Fruit fly (Drosophila melanogaster) S2 (cell line): ENCODE results near the gene dsd.

Source experiments
- CG8478 ChIP-seq: fragments of >200 bp; optimal IDR thresholded peaks from 2 replicates; lab custom pipeline; 2018
- CTCF ChIP-seq, 2 experiments: fragments of >200 bp; optimal IDR thresholded peaks; 2 replicates each; lab custom pipeline; 2018

The dsd gene

DNA sequence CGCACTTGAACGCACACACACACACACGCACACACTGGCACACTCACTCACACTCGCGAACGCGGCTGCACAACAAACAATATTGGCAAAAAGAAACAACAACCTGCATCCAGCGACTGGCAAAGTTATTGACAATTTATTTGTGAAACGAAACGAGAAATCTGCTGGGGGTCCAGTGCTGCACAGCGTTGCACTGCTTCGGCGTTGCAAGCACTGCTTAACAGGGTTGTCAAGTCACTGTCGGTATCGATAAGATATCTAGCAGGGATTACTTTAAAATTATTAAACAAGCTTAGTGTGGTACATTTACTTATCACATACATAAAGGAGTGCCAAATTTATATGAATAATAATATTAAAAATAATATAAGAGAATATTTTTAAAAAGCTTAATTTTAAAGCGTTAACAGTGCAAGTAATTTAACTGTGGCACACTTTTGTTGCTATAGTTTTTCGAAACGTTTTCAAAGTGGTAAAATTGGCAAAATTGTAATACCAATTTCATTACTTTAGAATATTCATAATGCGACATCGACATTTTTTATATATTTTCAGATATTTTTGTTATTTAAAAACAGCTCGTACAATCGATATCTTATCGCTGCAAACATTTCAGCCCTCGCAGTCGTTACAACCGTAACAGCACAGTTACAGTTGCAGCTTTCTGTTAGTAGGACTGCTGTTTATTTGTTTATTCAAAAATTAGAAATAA is at the start of gene dsd, which contains the start of gene Tusp:
Gene dsd (minus strand): TSS at position 179 of the 712 bp plus-strand sequence.
Gene Tusp (plus strand): TSS at position 662 of the 712 bp plus-strand sequence.
- TF ChIP-seq CG8478 (no peak), CTCF (optimal IDR thresholded peaks at IDR 0.05; lab: Kevin White, UChicago) (no peak)

- no peak for TF ChIP-seq CG8478
- TF ChIP-seq CTCF (optimal IDR thresholded peaks at IDR 0.05; lab: Kevin White, UChicago) = no peak
These were observed 47.9 kb upstream of the dsd start for dm6 chr3R:27655109-27655508.

DNA sequence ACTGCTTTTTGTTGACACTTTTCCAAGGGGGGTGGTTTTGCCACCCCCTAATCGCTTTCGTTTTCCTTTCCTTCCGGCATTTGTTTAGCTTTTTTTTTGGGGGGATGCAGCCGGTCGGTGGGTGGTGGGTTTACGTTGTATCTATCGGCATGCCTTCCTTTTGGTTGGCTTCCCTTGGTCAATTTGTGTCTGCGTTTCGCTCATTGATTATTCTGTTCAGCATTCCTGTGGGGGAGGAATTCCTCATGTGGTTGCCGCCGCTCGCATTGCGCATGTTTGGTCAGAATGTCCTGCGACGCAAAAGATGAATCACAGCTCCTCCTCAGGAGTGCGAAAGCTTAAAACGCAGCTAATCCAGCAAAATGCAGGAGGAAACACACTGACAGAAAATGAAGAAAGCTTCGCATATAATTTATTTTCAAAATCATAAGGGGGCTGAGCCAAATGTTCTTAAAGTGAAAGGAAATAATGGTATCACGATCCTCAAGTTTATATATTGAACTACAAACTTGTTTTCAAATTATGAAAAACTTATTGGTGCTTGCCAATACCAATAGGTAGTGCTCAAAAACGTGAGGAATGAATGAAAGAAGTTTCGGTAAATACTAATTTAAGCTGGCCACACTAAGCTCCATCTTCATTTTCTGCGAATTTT is 45.1 kb upstream of the dsd start, which contains the start of gene RpS10a:
Gene RpS10a (plus strand): TSS at position 605 of the 655 bp plus-strand sequence.
- TF ChIP-seq CG8478 (no peak), CTCF (optimal IDR thresholded peaks at IDR 0.05; lab: Kevin White, UChicago) (no peak)

dm6 chr3R:27651710-27652109 is 44.5 kb upstream of the dsd start:
- TF ChIP-seq CTCF (optimal IDR thresholded peaks at IDR 0.05; lab: Kevin White, UChicago) (peak in 1 of 2 experiments; percentile 44), CG8478 (no peak)

dm6 chr3R:27647817-27648216 is 40.6 kb upstream of the dsd start:
- TF ChIP-seq CG8478 (no peak), CTCF (optimal IDR thresholded peaks at IDR 0.05; lab: Kevin White, UChicago) (no peak)

DNA sequence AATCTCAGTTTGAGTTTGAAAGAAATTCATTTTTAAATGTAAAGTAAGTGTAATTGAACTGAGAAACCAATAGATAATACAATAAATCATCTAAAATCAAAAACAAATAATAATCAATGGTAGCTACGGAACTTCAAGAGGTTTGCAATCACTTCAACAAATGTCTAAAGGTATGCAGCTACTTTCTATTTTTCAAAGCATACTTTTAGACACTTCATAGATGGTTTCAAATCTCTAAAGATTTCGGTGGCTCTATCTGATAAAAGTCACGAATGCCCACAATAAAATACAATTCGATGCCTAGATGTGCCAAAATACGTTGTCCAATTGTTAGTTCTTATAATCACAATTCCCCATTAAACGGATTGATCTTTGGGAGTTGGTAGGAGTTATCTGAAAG is 35.9 kb upstream of the dsd start:
- TF ChIP-seq CTCF (optimal IDR thresholded peaks at IDR 0.05; lab: Kevin White, UChicago) (no peak), CG8478 (no peak)

- no peak for TF ChIP-seq CTCF (optimal IDR thresholded peaks at IDR 0.05; lab: Kevin White, UChicago)
- TF ChIP-seq CG8478 = no peak
These were observed 30.2 kb upstream of the dsd start for dm6 chr3R:27637264-27637860.

DNA sequence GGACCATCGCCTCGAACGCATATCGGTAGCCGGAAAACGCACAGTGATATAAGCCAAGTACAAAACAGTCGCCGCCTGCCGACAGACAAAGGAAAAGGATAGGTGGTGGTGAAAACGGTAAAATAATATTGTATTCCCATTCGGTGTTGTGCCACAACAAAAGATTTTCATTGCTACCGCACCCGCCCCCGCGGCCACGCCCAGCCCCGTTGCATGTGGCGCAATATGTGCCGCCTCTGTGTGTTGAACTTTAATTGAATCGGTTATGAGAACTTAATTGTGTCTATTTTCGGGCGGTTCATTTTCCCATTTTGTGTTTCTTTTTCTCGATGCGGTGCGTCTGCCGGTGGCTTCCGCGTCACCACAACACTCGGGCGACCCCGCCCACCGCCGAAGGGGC is 29.5 kb upstream of the dsd start:
- no peak for TF ChIP-seq CTCF (optimal IDR thresholded peaks at IDR 0.05; lab: Kevin White, UChicago)
- no peak for TF ChIP-seq CG8478

DNA sequence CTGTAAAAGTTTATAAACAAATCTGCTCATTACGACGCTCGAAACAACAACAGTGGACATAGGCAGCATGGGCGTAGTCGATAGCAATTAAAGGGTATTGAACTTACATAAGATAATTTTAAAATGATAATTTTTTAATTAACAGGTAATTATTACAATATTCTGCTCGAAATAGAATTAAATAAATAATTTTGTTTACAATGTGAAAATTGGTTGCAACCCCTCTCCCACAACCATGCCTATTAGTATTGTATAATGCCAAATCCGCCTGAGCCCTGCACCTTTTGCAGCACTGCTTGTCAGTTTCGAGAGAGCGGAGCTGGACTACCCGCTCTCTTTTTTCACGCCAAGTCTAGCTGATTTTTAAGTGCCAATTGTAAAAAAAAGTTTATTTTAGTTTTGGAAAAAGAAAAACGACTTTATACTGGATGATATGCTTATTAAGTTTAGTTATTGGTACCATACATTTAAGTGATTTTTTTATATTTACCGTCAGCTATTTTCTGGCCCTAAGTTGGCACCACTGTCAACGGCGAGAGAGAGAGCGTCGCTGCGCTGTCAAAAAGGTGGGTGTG is 28.9 kb upstream of the dsd start, which contains the start of the genes CG5611 and Mtl:
Gene CG5611 (minus strand): TSS at position 51 of the 575 bp plus-strand sequence.
Gene Mtl (plus strand): TSS at position 403 of the 575 bp plus-strand sequence.
- TF ChIP-seq CTCF (optimal IDR thresholded peaks at IDR 0.05; lab: Kevin White, UChicago) (no peak), CG8478 (no peak)

DNA sequence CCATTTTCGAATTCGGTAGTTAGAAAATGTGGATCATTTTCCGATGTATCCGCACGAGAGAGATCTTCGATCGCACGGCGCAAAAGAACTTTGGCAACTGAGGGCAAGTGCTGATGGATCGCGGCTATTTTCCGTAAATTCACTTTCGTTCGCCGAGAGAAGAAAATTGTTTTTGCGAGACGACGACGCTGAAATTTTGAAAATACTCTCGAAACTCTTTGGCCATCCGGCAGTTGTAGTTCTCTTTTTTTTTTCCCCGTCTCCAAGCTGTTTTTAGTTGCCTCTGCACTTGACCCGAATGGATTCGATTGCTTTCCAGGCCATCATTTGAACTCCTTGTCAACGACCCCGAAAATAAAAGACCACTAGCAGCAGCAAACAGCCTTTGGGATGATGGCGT is 18.7 kb upstream of the dsd start, which contains the start of gene CG5612:
Gene CG5612 (minus strand): TSS at position 101 of the 400 bp plus-strand sequence.
- TF ChIP-seq CG8478 (no peak), CTCF (optimal IDR thresholded peaks at IDR 0.05; lab: Kevin White, UChicago) (no peak)

DNA sequence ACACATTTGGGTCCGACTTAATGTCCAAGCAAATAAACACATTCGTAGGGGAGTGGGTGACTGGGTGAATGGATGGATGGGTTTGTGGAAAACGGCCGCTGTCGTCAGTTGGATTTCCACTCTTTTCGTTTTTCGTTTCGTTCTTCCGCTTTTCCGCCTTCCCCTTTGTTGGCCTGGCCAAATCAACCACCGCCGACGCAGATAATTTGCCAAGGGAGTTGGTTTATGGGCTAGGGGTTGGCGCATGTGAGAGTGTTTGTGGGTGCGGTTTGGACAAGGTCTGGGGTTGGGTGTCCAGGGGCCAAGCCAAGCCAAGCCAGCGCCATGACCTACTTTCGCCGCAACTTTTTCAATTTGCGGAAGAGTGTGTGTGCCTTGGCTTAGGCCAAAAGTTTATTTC is 15.8 kb upstream of the dsd start:
- TF ChIP-seq CTCF (optimal IDR thresholded peaks at IDR 0.05; lab: Kevin White, UChicago) (no peak), CG8478 (no peak)

dm6 chr3R:27621861-27622260 is 14.7 kb upstream of the dsd start:
- TF ChIP-seq CG8478 = no peak
- TF ChIP-seq CTCF (optimal IDR thresholded peaks at IDR 0.05; lab: Kevin White, UChicago) = no peak

dm6 chr3R:27616493-27616892 is 9.3 kb upstream of the dsd start:
- TF ChIP-seq CG8478 (no peak), CTCF (optimal IDR thresholded peaks at IDR 0.05; lab: Kevin White, UChicago) (no peak)

DNA sequence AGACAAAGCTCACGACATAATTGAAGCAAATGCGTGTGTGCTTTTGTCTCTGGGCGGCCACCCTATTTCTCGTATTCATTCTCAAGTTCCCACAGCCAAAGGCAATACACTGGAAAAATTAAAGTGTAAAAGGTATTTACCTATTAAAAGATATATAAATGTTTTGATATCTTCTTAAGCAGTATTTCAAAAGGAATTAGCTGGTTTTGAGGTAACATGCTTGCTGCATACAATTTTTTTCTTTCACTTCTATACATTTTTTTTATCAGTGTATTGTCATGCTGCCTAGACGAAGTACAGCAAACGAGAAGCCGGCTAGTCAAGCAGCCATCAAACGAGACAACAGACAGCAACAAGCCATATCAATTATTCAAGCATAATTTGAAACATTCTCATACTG is 6.6 kb upstream of the dsd start:
- TF ChIP-seq CG8478 (no peak), CTCF (optimal IDR thresholded peaks at IDR 0.05; lab: Kevin White, UChicago) (no peak)

- TF ChIP-seq CTCF (optimal IDR thresholded peaks at IDR 0.05; lab: Kevin White, UChicago) (no peak), CG8478 (no peak)
These were observed 3.4 kb upstream of the dsd start for dm6 chr3R:27610622-27611021.
